Fruit fly (Drosophila melanogaster) whole organism: ENCODE measurements around the gene sds22.

Experiments used
- EcR ChIP-seq, 2 experiments: fragments of >200 bp; optimal IDR thresholded peaks; 2 replicates each; lab custom pipeline; 2017; ENCODE audit warnings: missing biosample characterization in 2 of 2, missing genetic modification characterization in 2 of 2, missing genetic modification reagents in 2 of 2
- pan ChIP-seq: fragments of >200 bp; optimal IDR thresholded peaks from 2 replicates; lab custom pipeline; 2017
- psq ChIP-seq: fragments of >200 bp; optimal IDR thresholded peaks from 2 replicates; lab custom pipeline; 2017
- usp ChIP-seq: fragments of >200 bp; optimal IDR thresholded peaks from 2 replicates; lab custom pipeline; 2017; ENCODE audit warnings: missing biosample characterization, missing genetic modification characterization, mixed read lengths

- TF ChIP-seq EcR (GFP tag; optimal IDR thresholded peaks at IDR 0.05; lab: Kevin White, UChicago) = no peak
- no peak for TF ChIP-seq usp
- TF ChIP-seq pan (lab: Kevin White, UChicago) = no peak
- TF ChIP-seq psq (lab: Kevin White, UChicago) = no peak
Measured at dm6 chr3R:17403188-17403587, 11.8 kb downstream of the sds22 start, which contains the start of gene CG34279.
